Worm (Caenorhabditis elegans) whole organism, late embryonic: Measurements from ENCODE around the gene Y105C5A.8.
"Not testable (repeated sequence)": the region's sequence is repeated elsewhere in the genome, so short reads cannot be mapped to it uniquely, and the experiment has no call there.

Source experiments
- C08G9.2 ChIP-seq: sonication (generic microtip); optimal IDR thresholded peaks from 2 replicates; lab custom pipeline; 2016; ENCODE audit warnings: mild to moderate bottlenecking, missing genetic modification characterization, moderate library complexity, missing compliant biosample characterization
- F13H6.1 ChIP-seq: sonication (generic microtip); optimal IDR thresholded peaks from 2 replicates; lab custom pipeline; 2016; ENCODE audit warnings: missing genetic modification characterization, missing compliant biosample characterization
- K09A11.1 ChIP-seq: sonication (generic microtip); optimal IDR thresholded peaks from 2 replicates; lab custom pipeline; 2017; ENCODE audit warnings: antibody characterized with exemption, mild to moderate bottlenecking, missing genetic modification characterization, missing compliant biosample characterization; ENCODE audit not compliant: insufficient read depth
- ama-1 ChIP-seq: fragments of 150-350 bp; optimal IDR thresholded peaks from 2 replicates; lab custom pipeline; 2014
- ceh-2 ChIP-seq: sonication (generic microtip); optimal IDR thresholded peaks from 2 replicates; lab custom pipeline; 2016; ENCODE audit warnings: missing genotype, missing genetic modification characterization, missing compliant biosample characterization
- ceh-22 ChIP-seq: sonication (generic microtip); optimal IDR thresholded peaks from 2 replicates; lab custom pipeline; 2017; ENCODE audit warnings: missing biosample characterization, missing genetic modification characterization
- ceh-45 ChIP-seq: fragments of 200-800 bp; sonication (Bioruptor generic); IDR thresholded peaks from 2 replicates; pipeline ENCODE4 v1.3.6; 2022; ENCODE audit warnings: missing genetic modification reagents, missing genetic modification characterization, missing compliant biosample characterization
- ceh-48 ChIP-seq: sonication (generic microtip); optimal IDR thresholded peaks from 2 replicates; lab custom pipeline; 2016; ENCODE audit warnings: missing genetic modification characterization, inconsistent platforms, missing compliant biosample characterization
- che-1 ChIP-seq: sonication (generic microtip); optimal IDR thresholded peaks from 2 replicates; lab custom pipeline; 2016; ENCODE audit warnings: mild to moderate bottlenecking, missing genetic modification characterization, missing compliant biosample characterization
- dve-1 ChIP-seq: sonication (generic microtip); optimal IDR thresholded peaks from 2 replicates; lab custom pipeline; 2017; ENCODE audit warnings: antibody characterized with exemption, mild to moderate bottlenecking, missing genetic modification characterization, missing compliant biosample characterization
- elt-2 ChIP-seq: sonication (generic microtip); optimal IDR thresholded peaks from 2 replicates; lab custom pipeline; 2016; ENCODE audit warnings: missing genetic modification reagents, missing genetic modification characterization, missing compliant biosample characterization
- elt-4 ChIP-seq: sonication (generic microtip); optimal IDR thresholded peaks from 2 replicates; lab custom pipeline; 2016; ENCODE audit warnings: missing genetic modification characterization, missing compliant biosample characterization
- fkh-10 ChIP-seq: fragments of 150-350 bp; optimal IDR thresholded peaks from 2 replicates; lab custom pipeline; 2014; ENCODE audit warnings: missing biosample characterization, missing genetic modification reagents, missing genetic modification characterization
- gmeb-2 ChIP-seq: sonication (generic microtip); optimal IDR thresholded peaks from 2 replicates; lab custom pipeline; 2016; ENCODE audit warnings: missing genetic modification characterization, inconsistent platforms, missing compliant biosample characterization
- hlh-13 ChIP-seq: fragments of 200-800 bp; sonication (Bioruptor generic); optimal IDR thresholded peaks from 2 replicates; lab custom pipeline; 2018; ENCODE audit warnings: mild to moderate bottlenecking, missing genetic modification characterization, missing compliant biosample characterization
- hlh-30 ChIP-seq: sonication (generic microtip); optimal IDR thresholded peaks from 2 replicates; lab custom pipeline; 2017; ENCODE audit warnings: antibody characterized with exemption, missing genetic modification characterization, missing compliant biosample characterization; ENCODE audit not compliant: insufficient read depth
- hlh-8 ChIP-seq: sonication (generic microtip); optimal IDR thresholded peaks from 2 replicates; lab custom pipeline; 2016; ENCODE audit warnings: missing genotype, missing genetic modification characterization, missing compliant biosample characterization
- lim-6 ChIP-seq: sonication (generic microtip); optimal IDR thresholded peaks from 2 replicates; lab custom pipeline; 2016; ENCODE audit warnings: missing genetic modification characterization, missing compliant biosample characterization
- lin-11 ChIP-seq: fragments of 200-800 bp; sonication (Bioruptor generic); optimal IDR thresholded peaks from 2 replicates; lab custom pipeline; 2018; ENCODE audit warnings: mild to moderate bottlenecking, missing genetic modification characterization, missing compliant biosample characterization
- madf-2 ChIP-seq: sonication (generic microtip); optimal IDR thresholded peaks from 2 replicates; lab custom pipeline; 2017; ENCODE audit warnings: missing genetic modification characterization, missing compliant biosample characterization
- nfya-1 ChIP-seq: sonication (generic microtip); optimal IDR thresholded peaks from 2 replicates; lab custom pipeline; 2017; ENCODE audit warnings: missing genetic modification characterization, mild to moderate bottlenecking, missing compliant biosample characterization, antibody characterized with exemption, moderate library complexity
- nhr-232 ChIP-seq: sonication (generic microtip); optimal IDR thresholded peaks from 2 replicates; lab custom pipeline; 2016; ENCODE audit warnings: missing genetic modification characterization, missing compliant biosample characterization
- odd-2 ChIP-seq: sonication (generic microtip); optimal IDR thresholded peaks from 2 replicates; lab custom pipeline; 2017; ENCODE audit warnings: antibody characterized with exemption, mild to moderate bottlenecking, missing genetic modification characterization, missing compliant biosample characterization
- pat-9 ChIP-seq: fragments of 200-800 bp; sonication (Bioruptor generic); optimal IDR thresholded peaks from 2 replicates; lab custom pipeline; 2018; ENCODE audit warnings: mild to moderate bottlenecking, missing genetic modification characterization, moderate library complexity, missing compliant biosample characterization
- pros-1 ChIP-seq: fragments of 150-350 bp; optimal IDR thresholded peaks from 2 replicates; lab custom pipeline; 2014; ENCODE audit warnings: missing biosample characterization, missing genetic modification reagents, missing genetic modification characterization
- rnt-1 ChIP-seq: sonication (generic microtip); optimal IDR thresholded peaks from 2 replicates; lab custom pipeline; 2016; ENCODE audit warnings: missing genetic modification characterization, missing compliant biosample characterization
- sox-2 ChIP-seq: fragments of 200-800 bp; sonication (Bioruptor generic); IDR thresholded peaks from 2 replicates; pipeline ENCODE4 v1.3.6; 2022; ENCODE audit warnings: missing genetic modification reagents, missing genetic modification characterization, missing compliant biosample characterization
- sox-4 ChIP-seq: sonication (generic microtip); optimal IDR thresholded peaks from 2 replicates; lab custom pipeline; 2017; ENCODE audit warnings: mild to moderate bottlenecking, missing genetic modification characterization, inconsistent platforms, missing compliant biosample characterization
- syd-9 ChIP-seq: sonication (generic microtip); optimal IDR thresholded peaks from 2 replicates; lab custom pipeline; 2016; ENCODE audit warnings: mild to moderate bottlenecking, missing genetic modification characterization, moderate library complexity, missing compliant biosample characterization
- unc-42 ChIP-seq: sonication (generic microtip); optimal IDR thresholded peaks from 2 replicates; lab custom pipeline; 2016; ENCODE audit warnings: missing genotype, missing genetic modification characterization, missing compliant biosample characterization
- unc-55 ChIP-seq: sonication (generic microtip); optimal IDR thresholded peaks from 2 replicates; lab custom pipeline; 2017; ENCODE audit warnings: missing biosample characterization, missing genetic modification reagents, missing genetic modification characterization

Y105C5A.8 gene

ce11 chrIV:15641699-15642098 is 24.8 kb upstream of the Y105C5A.8 start, which contains the start of gene Y105C5A.12:
TSS of gene Y105C5A.12 (minus strand) at chrIV:15641799.
- TF ChIP-seq ceh-45 (GFP tag; lab: Robert Waterston, UW); gmeb-2; lim-6: not testable (repeated sequence)

ce11 chrIV:15640852-15641251 is 24.0 kb upstream of the Y105C5A.8 start, which contains the start of gene Y105C5A.13:
TSS of gene Y105C5A.13 (plus strand) at chrIV:15641231.
- TF ChIP-seq elt-2 (tag; lab: Kevin White, UChicago), result peak; percentile 78
- no peak for TF ChIP-seq unc-42

- no peak for TF ChIP-seq hlh-8 (tag; lab: Kevin White, UChicago)
- no peak for TF ChIP-seq elt-2 (tag; lab: Kevin White, UChicago)
- no peak for TF ChIP-seq madf-2
- TF ChIP-seq sox-4, result no peak
- TF ChIP-seq syd-9 (tag; lab: Kevin White, UChicago), result no peak
- no peak for TF ChIP-seq sox-2 (GFP tag; lab: Robert Waterston, UW)
- TF ChIP-seq ama-1 (lab: Kevin White, UChicago), result no peak
- no peak for TF ChIP-seq F13H6.1
- no peak for TF ChIP-seq lim-6
- no peak for TF ChIP-seq C08G9.2 (tag; lab: Kevin White, UChicago)
- no peak for TF ChIP-seq odd-2
- TF ChIP-seq che-1, result no peak
- TF ChIP-seq fkh-10 (GFP tag; lab: Kevin White, UChicago), result no peak
- TF ChIP-seq gmeb-2, result no peak
- no peak for TF ChIP-seq hlh-13 (GFP tag; lab: Kevin White, UChicago)
- no peak for TF ChIP-seq pat-9 (tag; lab: Kevin White, UChicago)
These were observed 22.4 kb upstream of the Y105C5A.8 start for ce11 chrIV:15639223-15639622.

- not testable (repeated sequence) for TF ChIP-seq lin-11, ceh-22, ceh-48
These were observed 18.6 kb upstream of the Y105C5A.8 start, which contains the start of gene Y105C5A.10 for ce11 chrIV:15635462-15635861. TSS of gene Y105C5A.10 (plus strand) at chrIV:15635762.

DNA sequence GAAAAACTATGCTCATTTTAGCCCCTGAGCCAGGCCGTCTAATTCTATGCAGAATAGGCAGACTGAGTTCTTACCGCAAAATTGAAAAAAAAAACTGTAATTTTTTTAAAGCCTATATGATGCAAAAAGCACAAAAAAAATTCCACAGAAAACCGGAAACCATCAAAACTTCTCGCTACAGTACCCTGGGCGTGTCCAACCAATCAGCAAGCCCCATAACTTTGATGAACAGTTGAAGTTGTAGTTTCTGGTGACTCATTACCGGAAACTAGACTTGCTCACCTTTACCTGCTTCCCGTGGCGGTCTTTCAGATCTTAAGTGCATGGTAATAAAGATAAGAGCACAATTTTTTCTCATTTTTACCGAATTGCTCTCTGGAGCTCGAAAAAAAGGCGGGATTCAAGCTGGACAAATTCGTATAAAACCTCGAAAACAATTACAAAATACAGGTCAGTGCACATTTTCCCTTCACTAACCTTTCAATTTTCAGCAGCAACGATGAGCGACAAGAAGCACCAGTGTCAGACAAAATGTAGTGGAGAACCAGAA is 17.4 kb upstream of the Y105C5A.8 start, which contains the start of gene Y105C5A.1274:
Y105C5A.1274 (plus strand) TSS at position 500 of the 550 bp plus-strand sequence.
- TF ChIP-seq nfya-1, result peak; percentile 9

ce11 chrIV:15631217-15631616 is 14.3 kb upstream of the Y105C5A.8 start, which contains the start of gene Y105C5A.9:
TSS of gene Y105C5A.9 (plus strand) at chrIV:15631517.
- no peak for TF ChIP-seq dve-1 (tag; lab: Kevin White, UChicago)
- TF ChIP-seq K09A11.1 (tag; lab: Kevin White, UChicago), result no peak
- TF ChIP-seq ceh-2 (tag; lab: Kevin White, UChicago), result no peak
- TF ChIP-seq rnt-1, result no peak
- TF ChIP-seq hlh-30 (tag; lab: Kevin White, UChicago), result no peak

- TF ChIP-seq unc-55 (GFP tag; lab: Kevin White, UChicago) (no peak), elt-4 (tag; lab: Kevin White, UChicago) (no peak), nhr-232 (no peak), gmeb-2 (no peak), pros-1 (tag; lab: Kevin White, UChicago) (no peak), F13H6.1 (no peak)
These were observed 796 bp upstream of the Y105C5A.8 start for ce11 chrIV:15617667-15618066.
